Worm (Caenorhabditis elegans) whole organism, L2 larva: ENCODE results near the gene clc-19.

Source experiments
- C34F6.9 ChIP-seq: fragments of 150-350 bp; optimal IDR thresholded peaks from 2 replicates; lab custom pipeline; 2014; ENCODE audit warnings: missing biosample characterization, missing genetic modification characterization
- F13H6.1 ChIP-seq: sonication (generic microtip); optimal IDR thresholded peaks from 2 replicates; lab custom pipeline; 2016; ENCODE audit warnings: missing genetic modification characterization, missing compliant biosample characterization
- R02D3.7 ChIP-seq: fragments of 150-350 bp; optimal IDR thresholded peaks from 2 replicates; lab custom pipeline; 2014; ENCODE audit warnings: missing biosample characterization, missing genetic modification characterization
- Y55F3AM.14 ChIP-seq: fragments of 200-800 bp; sonication (Bioruptor generic); optimal IDR thresholded peaks from 2 replicates; lab custom pipeline; 2018; ENCODE audit warnings: mild to moderate bottlenecking, missing genetic modification characterization, missing compliant biosample characterization
- alr-1 ChIP-seq: fragments of 150-350 bp; optimal IDR thresholded peaks from 2 replicates; lab custom pipeline; 2014; ENCODE audit warnings: missing biosample characterization, missing genetic modification characterization
- aly-2 ChIP-seq: fragments of 150-350 bp; optimal IDR thresholded peaks from 2 replicates; lab custom pipeline; 2014; ENCODE audit warnings: missing biosample characterization, missing genetic modification characterization
- ama-1 ChIP-seq: fragments of 150-350 bp; optimal IDR thresholded peaks from 2 replicates; lab custom pipeline; 2018; ENCODE audit warnings: inconsistent platforms
- blmp-1 ChIP-seq: sonication (generic microtip); optimal IDR thresholded peaks from 2 replicates; lab custom pipeline; 2017; ENCODE audit warnings: missing genetic modification characterization, mild to moderate bottlenecking, missing compliant biosample characterization, antibody characterized with exemption, moderate library complexity; ENCODE audit not compliant: insufficient read depth
- ceh-16 ChIP-seq: fragments of 150-350 bp; optimal IDR thresholded peaks from 2 replicates; lab custom pipeline; 2014; ENCODE audit warnings: missing biosample characterization, missing genetic modification characterization
- ceh-82 ChIP-seq: fragments of 150-350 bp; optimal IDR thresholded peaks from 2 replicates; lab custom pipeline; 2014; ENCODE audit warnings: missing biosample characterization, missing genetic modification characterization
- crh-2 ChIP-seq: sonication (generic microtip); optimal IDR thresholded peaks from 2 replicates; lab custom pipeline; 2017; ENCODE audit warnings: missing biosample characterization, missing genetic modification characterization
- egl-27 ChIP-seq: sonication (generic microtip); optimal IDR thresholded peaks from 3 replicates; lab custom pipeline; 2017; ENCODE audit warnings: missing biosample characterization, missing genetic modification reagents, missing genetic modification characterization
- elt-1 ChIP-seq: fragments of 150-350 bp; optimal IDR thresholded peaks from 2 replicates; lab custom pipeline; 2014; ENCODE audit warnings: missing biosample characterization, missing genetic modification characterization
- gmeb-1 ChIP-seq: fragments of 150-350 bp; optimal IDR thresholded peaks from 2 replicates; lab custom pipeline; 2014; ENCODE audit warnings: missing biosample characterization, missing genetic modification characterization
- lin-11 ChIP-seq: fragments of 150-350 bp; sonication (generic microtip); optimal IDR thresholded peaks from 2 replicates; lab custom pipeline; 2014; ENCODE audit warnings: missing biosample characterization, missing genetic modification characterization, inconsistent platforms, mixed read lengths
- lin-13 ChIP-seq: fragments of 150-350 bp; optimal IDR thresholded peaks from 2 replicates; lab custom pipeline; 2014; ENCODE audit warnings: missing biosample characterization, missing genetic modification reagents, missing genetic modification characterization
- lin-39 ChIP-seq: fragments of 150-350 bp; optimal IDR thresholded peaks from 2 replicates; lab custom pipeline; 2014; ENCODE audit warnings: missing biosample characterization, missing genetic modification reagents, missing genetic modification characterization
- lsy-2 ChIP-seq, 2 experiments: fragments of 150-350 bp in 1 of 2; sonication (generic microtip) in 1 of 2; optimal IDR thresholded peaks; 2 replicates each; lab custom pipeline; 2014 to 2017; ENCODE audit warnings: missing biosample characterization in 2 of 2, missing genetic modification characterization in 2 of 2
- mab-5 ChIP-seq: fragments of 150-350 bp; optimal IDR thresholded peaks from 2 replicates; lab custom pipeline; 2014; ENCODE audit warnings: missing biosample characterization, missing genetic modification characterization
- mbf-1 ChIP-seq: sonication (generic microtip); optimal IDR thresholded peaks from 2 replicates; lab custom pipeline; 2017; ENCODE audit warnings: missing biosample characterization, missing genetic modification characterization
- mdl-1 ChIP-seq, 2 experiments: fragments of 150-350 bp in 1 of 2; sonication (generic microtip) in 1 of 2; optimal IDR thresholded peaks; 2 replicates each; lab custom pipeline; 2017; ENCODE audit warnings: missing biosample characterization in 2 of 2, missing genetic modification characterization in 2 of 2
- nhr-11 ChIP-seq: fragments of 150-350 bp; optimal IDR thresholded peaks from 2 replicates; lab custom pipeline; 2014; ENCODE audit warnings: missing biosample characterization, missing genetic modification characterization
- nhr-12 ChIP-seq: fragments of 150-350 bp; optimal IDR thresholded peaks from 2 replicates; lab custom pipeline; 2014; ENCODE audit warnings: missing biosample characterization, missing genetic modification characterization
- nhr-129 ChIP-seq: fragments of 150-350 bp; optimal IDR thresholded peaks from 2 replicates; lab custom pipeline; 2014; ENCODE audit warnings: missing biosample characterization, missing genetic modification characterization
- nhr-21 ChIP-seq: fragments of 150-350 bp; optimal IDR thresholded peaks from 2 replicates; lab custom pipeline; 2014; ENCODE audit warnings: missing biosample characterization, missing genetic modification characterization
- nhr-23 ChIP-seq: fragments of 150-350 bp; optimal IDR thresholded peaks from 2 replicates; lab custom pipeline; 2014; ENCODE audit warnings: missing biosample characterization, missing genetic modification reagents, missing genetic modification characterization
- nhr-237 ChIP-seq: fragments of 150-350 bp; optimal IDR thresholded peaks from 2 replicates; lab custom pipeline; 2014; ENCODE audit warnings: missing biosample characterization, missing genetic modification characterization
- nhr-6 ChIP-seq: fragments of 150-350 bp; optimal IDR thresholded peaks from 2 replicates; lab custom pipeline; 2014; ENCODE audit warnings: missing biosample characterization, missing genetic modification characterization
- nhr-77 ChIP-seq: fragments of 150-350 bp; optimal IDR thresholded peaks from 2 replicates; lab custom pipeline; 2014; ENCODE audit warnings: missing biosample characterization, missing genetic modification characterization
- peb-1 ChIP-seq: fragments of 150-350 bp; optimal IDR thresholded peaks from 2 replicates; lab custom pipeline; 2014; ENCODE audit warnings: missing biosample characterization, missing genetic modification characterization
- sem-4 ChIP-seq: fragments of 150-350 bp; optimal IDR thresholded peaks from 2 replicates; lab custom pipeline; 2014; ENCODE audit warnings: missing biosample characterization, missing genetic modification reagents, missing genetic modification characterization
- skn-1 ChIP-seq: sonication (generic microtip); optimal IDR thresholded peaks from 2 replicates; lab custom pipeline; 2017; ENCODE audit warnings: missing biosample characterization, missing genetic modification characterization
- sma-3 ChIP-seq: sonication (generic microtip); optimal IDR thresholded peaks from 2 replicates; lab custom pipeline; 2016; ENCODE audit warnings: missing genetic modification reagents, missing genetic modification characterization, missing compliant biosample characterization
- sma-9 ChIP-seq, 2 experiments: fragments of 150-350 bp in 1 of 2; sonication (generic microtip) in 1 of 2; optimal IDR thresholded peaks; 2 replicates each; lab custom pipeline; 2014 to 2016; ENCODE audit warnings: missing genetic modification characterization in 2 of 2, mild to moderate bottlenecking in 1 of 2, missing biosample characterization in 1 of 2, missing compliant biosample characterization in 1 of 2, missing genetic modification reagents in 1 of 2, moderate library complexity in 1 of 2
- snpc-4 ChIP-seq: fragments of 150-350 bp; optimal IDR thresholded peaks from 2 replicates; lab custom pipeline; 2014; ENCODE audit warnings: missing biosample characterization, missing genetic modification characterization
- unc-39 ChIP-seq: fragments of 150-350 bp; optimal IDR thresholded peaks from 2 replicates; lab custom pipeline; 2014; ENCODE audit warnings: missing biosample characterization, missing genetic modification characterization
- unc-55 ChIP-seq: fragments of 150-350 bp; sonication (generic microtip); optimal IDR thresholded peaks from 3 replicates; lab custom pipeline; 2014; ENCODE audit warnings: missing biosample characterization, missing genetic modification reagents, missing genetic modification characterization
- unc-62 ChIP-seq: fragments of 150-350 bp; optimal IDR thresholded peaks from 2 replicates; lab custom pipeline; 2014; ENCODE audit warnings: missing biosample characterization, missing genetic modification reagents, missing genetic modification characterization
- zag-1 ChIP-seq: fragments of 150-350 bp; optimal IDR thresholded peaks from 2 replicates; lab custom pipeline; 2014; ENCODE audit warnings: missing biosample characterization, missing genetic modification characterization
- ztf-1 ChIP-seq: fragments of 200-800 bp; sonication (Bioruptor generic); conservative IDR thresholded peaks from 2 replicates; pipeline ENCODE4 v1.3.6; 2022; ENCODE audit warnings: missing genetic modification characterization, missing compliant biosample characterization
- ztf-11 ChIP-seq: sonication (generic microtip); optimal IDR thresholded peaks from 2 replicates; lab custom pipeline; 2017; ENCODE audit warnings: missing biosample characterization, missing genetic modification characterization
- ztf-4 ChIP-seq: fragments of 150-350 bp; optimal IDR thresholded peaks from 2 replicates; lab custom pipeline; 2014; ENCODE audit warnings: missing biosample characterization, missing genetic modification characterization

The clc-19 gene

ce11 chrIII:835713-836278 lies 37.6 kb downstream of the clc-19 start (continued):
- TF ChIP-seq peb-1 (tag; lab: Kevin White, UChicago) = no peak
- TF ChIP-seq ceh-82 = peak; percentile 20
- no peak for TF ChIP-seq R02D3.7 (tag; lab: Kevin White, UChicago)
- TF ChIP-seq skn-1 (tag; lab: Kevin White, UChicago) = peak; percentile 38
- TF ChIP-seq lin-11 (tag; lab: Kevin White, UChicago) = no peak
- no peak for TF ChIP-seq nhr-23
- no peak for TF ChIP-seq unc-62 (GFP tag; lab: Kevin White, UChicago)
- TF ChIP-seq ztf-1 (GFP tag; lab: Robert Waterston, UW) = no peak
- TF ChIP-seq egl-27 (tag; lab: Kevin White, UChicago) = peak; percentile 49
- no peak for TF ChIP-seq elt-1 (tag; lab: Kevin White, UChicago)
- no peak for TF ChIP-seq snpc-4
- no peak for TF ChIP-seq sem-4
- TF ChIP-seq unc-39 = peak; percentile 74
- TF ChIP-seq alr-1 = no peak
- no peak for TF ChIP-seq lin-39 (tag; lab: Kevin White, UChicago)
- peak; percentile 3 for TF ChIP-seq zag-1 (tag; lab: Kevin White, UChicago)
- peak; percentile 79 for TF ChIP-seq nhr-21 (tag; lab: Kevin White, UChicago)
- TF ChIP-seq crh-2 (tag; lab: Kevin White, UChicago) = peak; percentile 55
- no peak for TF ChIP-seq aly-2 (tag; lab: Kevin White, UChicago)
- peak; percentile 61 for TF ChIP-seq nhr-129 (tag; lab: Kevin White, UChicago)

DNA sequence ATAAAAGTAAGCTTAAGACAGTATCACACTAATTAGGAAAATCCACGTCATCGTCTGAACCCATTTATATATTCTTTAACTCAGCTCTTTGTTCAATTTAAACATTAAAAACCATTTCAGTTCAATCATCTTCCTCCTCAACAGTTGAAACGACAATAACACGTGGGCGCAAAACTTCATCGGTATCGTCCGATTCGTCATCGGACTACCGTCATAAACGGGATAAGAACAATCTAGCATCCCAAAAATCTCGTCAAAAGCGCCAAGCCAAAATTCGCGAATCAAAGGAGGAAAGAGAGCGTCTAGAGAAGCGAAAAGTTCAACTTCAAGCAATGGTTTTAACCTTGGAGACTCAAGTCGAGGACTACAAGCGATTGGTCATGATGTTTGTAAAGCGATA lies 38.2 kb downstream of the clc-19 start:
- TF ChIP-seq nhr-23 (no peak), crh-2 (tag; lab: Kevin White, UChicago) (no peak), ama-1 (lab: Kevin White, UChicago) (peak; percentile 30), aly-2 (tag; lab: Kevin White, UChicago) (no peak)

DNA sequence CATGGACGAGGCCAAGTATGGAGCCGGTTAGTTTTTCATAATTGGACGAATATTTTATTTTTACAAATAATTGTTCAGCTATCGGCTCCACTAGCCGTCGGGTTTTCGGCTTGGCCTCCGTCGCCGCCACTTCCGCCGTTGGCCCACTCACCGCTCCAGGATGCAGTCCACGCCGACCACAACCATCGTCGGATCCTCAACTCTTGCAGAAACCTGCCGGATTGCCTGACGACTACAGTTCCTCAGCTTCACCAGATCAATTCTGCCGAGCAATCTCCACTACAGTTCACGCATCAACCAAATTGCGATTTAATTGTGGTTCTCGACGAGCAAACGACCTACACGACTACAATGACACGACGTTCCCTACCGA lies 38.9 kb downstream of the clc-19 start:
- TF ChIP-seq ztf-4 (tag; lab: Kevin White, UChicago) (no peak), Y55F3AM.14 (peak; percentile 14), nhr-11 (no peak), F13H6.1 (tag; lab: Kevin White, UChicago) (no peak), aly-2 (tag; lab: Kevin White, UChicago) (no peak), gmeb-1 (tag; lab: Kevin White, UChicago) (no peak)

DNA sequence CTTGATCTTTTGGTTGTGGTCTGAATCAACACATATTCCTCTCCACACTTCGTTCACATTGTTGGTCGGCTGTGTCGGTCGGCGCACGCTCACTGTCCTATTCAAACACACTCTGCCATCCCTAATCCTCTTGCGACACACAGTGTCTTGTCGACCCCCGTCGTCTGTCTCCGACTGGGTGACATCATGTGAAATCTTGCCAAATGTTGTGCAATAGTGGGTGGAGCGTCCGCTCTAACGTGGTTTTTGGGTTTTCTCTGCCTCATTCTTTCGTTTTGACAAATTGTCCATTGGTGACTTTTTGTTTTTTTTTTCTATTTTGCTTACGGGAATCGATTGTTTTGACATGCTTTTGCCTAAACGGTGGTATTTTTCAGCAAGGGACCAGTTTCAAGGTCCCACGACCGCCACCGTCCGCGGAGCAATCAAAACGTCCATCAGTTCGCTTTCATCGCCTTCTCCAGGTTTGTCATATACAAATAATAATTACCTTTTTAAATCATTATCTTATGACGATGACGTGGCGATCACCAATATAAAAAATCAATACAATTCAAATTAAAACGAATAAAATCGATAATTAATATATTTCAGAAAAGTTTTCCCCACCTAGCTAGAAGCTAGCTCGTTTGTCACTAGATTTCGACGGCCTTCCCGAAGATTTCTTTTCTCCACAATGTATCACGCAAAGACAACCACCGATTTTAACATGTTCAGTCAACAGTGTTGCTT lies 39.5 kb downstream of the clc-19 start:
- TF ChIP-seq lsy-2 (tag; optimal IDR thresholded peaks at IDR 0.05; lab: Kevin White, UChicago) (peak; percentile 67 to 89), peb-1 (tag; lab: Kevin White, UChicago) (peak; percentile 49), gmeb-1 (tag; lab: Kevin White, UChicago) (peak; percentile 69), lin-13 (GFP tag; lab: Kevin White, UChicago) (peak; percentile 78), elt-1 (tag; lab: Kevin White, UChicago) (no peak), nhr-6 (tag; lab: Kevin White, UChicago) (peak; percentile 56), nhr-12 (tag; lab: Kevin White, UChicago) (no peak), unc-55 (peak; percentile 96), ceh-16 (tag; lab: Kevin White, UChicago) (peak; percentile 82), aly-2 (tag; lab: Kevin White, UChicago) (no peak), unc-39 (no peak), lin-39 (tag; lab: Kevin White, UChicago) (no peak), sma-3 (GFP tag; lab: Kevin White, UChicago) (peak; percentile 95), ztf-11 (no peak), nhr-23 (no peak), nhr-77 (no peak), nhr-129 (tag; lab: Kevin White, UChicago) (peak; percentile 100), zag-1 (tag; lab: Kevin White, UChicago) (peak; percentile 87), nhr-237 (tag; lab: Kevin White, UChicago) (no peak), sma-9 (GFP tag; optimal IDR thresholded peaks at IDR 0.05; lab: Kevin White, UChicago) (peak; percentile 92), sma-9 (tag; optimal IDR thresholded peaks at IDR 0.05; lab: Kevin White, UChicago) (no peak), snpc-4 (peak; percentile 28), unc-62 (GFP tag; lab: Kevin White, UChicago) (no peak), ceh-82 (peak; percentile 3), F13H6.1 (tag; lab: Kevin White, UChicago) (peak; percentile 91), R02D3.7 (tag; lab: Kevin White, UChicago) (no peak), sem-4 (peak; percentile 88), blmp-1 (peak; percentile 84), crh-2 (tag; lab: Kevin White, UChicago) (peak; percentile 93), C34F6.9 (tag; lab: Kevin White, UChicago) (peak; percentile 97), mab-5 (tag; lab: Kevin White, UChicago) (peak; percentile 70), ama-1 (lab: Kevin White, UChicago) (peak; percentile 94), mdl-1 (tag; optimal IDR thresholded peaks at IDR 0.05; lab: Kevin White, UChicago) (peak; percentile 83 to 94), nhr-11 (no peak), ztf-1 (GFP tag; lab: Robert Waterston, UW) (no peak), Y55F3AM.14 (peak; percentile 84), mbf-1 (tag; lab: Kevin White, UChicago) (no peak), egl-27 (tag; lab: Kevin White, UChicago) (peak; percentile 92), lin-11 (tag; lab: Kevin White, UChicago) (peak; percentile 83)
